Worm (Caenorhabditis elegans): ENCODE data around the gene clec-261.

DNA sequence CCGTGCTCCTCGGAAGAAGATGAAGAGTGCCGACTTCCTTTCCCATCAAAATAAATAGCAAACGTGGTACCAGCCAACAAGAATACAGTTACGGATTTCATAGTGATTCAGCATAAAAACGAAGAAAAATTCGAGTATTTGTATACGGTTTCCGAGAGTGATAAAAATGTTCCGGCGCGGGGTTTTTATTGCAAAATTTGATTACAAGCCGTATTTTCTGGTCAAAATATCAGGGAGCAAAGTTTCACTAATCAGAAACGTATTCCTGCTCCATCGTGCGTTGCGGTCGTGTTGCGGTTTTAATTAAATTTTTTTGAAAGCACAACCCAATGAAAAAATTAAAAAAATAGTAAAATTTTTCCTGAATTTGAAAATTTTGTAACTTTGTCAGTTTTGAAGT is at the start of gene clec-261:
- TF ChIP-seq nhr-12 (tag; optimal IDR thresholded peaks at IDR 0.05): no peak
- TF ChIP-seq dpl-1 (GFP tag; optimal IDR thresholded peaks at IDR 0.05): no peak
- no peak for TF ChIP-seq nhr-237 (tag; optimal IDR thresholded peaks at IDR 0.05)
- no peak for TF ChIP-seq ces-1 (GFP tag; optimal IDR thresholded peaks at IDR 0.05)
- TF ChIP-seq ztf-4 (tag; optimal IDR thresholded peaks at IDR 0.05): no peak
- no peak for TF ChIP-seq egl-13 (tag; optimal IDR thresholded peaks at IDR 0.05)
- no peak for TF ChIP-seq nhr-19 (GFP tag; conservative IDR thresholded peaks at IDR 0.05)
- TF ChIP-seq rnt-1 (tag; optimal IDR thresholded peaks at IDR 0.05): no peak
- TF ChIP-seq nhr-28 (tag; optimal IDR thresholded peaks at IDR 0.05): no peak
- no peak for TF ChIP-seq aly-2 (tag; optimal IDR thresholded peaks at IDR 0.05)
- no peak for TF ChIP-seq pag-3 (tag; optimal IDR thresholded peaks at IDR 0.05; ENCODE audit: borderline replicate concordance, insufficient read depth)

Data from whole organism, L1 larva.